Fruit fly (Drosophila melanogaster) whole organism, embryonic: ENCODE results near the gene kek6.

ENCODE experiments used
- ATbp ChIP-seq: fragments of 200-800 bp; sonication (Bioruptor generic); optimal IDR thresholded peaks from 2 replicates; lab custom pipeline; 2017; ENCODE audit warnings: missing biosample characterization, mild to moderate bottlenecking, missing genetic modification characterization, missing genetic modification reagents
- Adf1 ChIP-seq: fragments of 200-800 bp; sonication (Bioruptor generic); IDR thresholded peaks from 2 replicates; pipeline ENCODE4 v1.3.6; 2022; ENCODE audit warnings: missing biosample characterization, missing genetic modification characterization
- B-H2 ChIP-seq: fragments of 200-800 bp; sonication (Bioruptor generic); optimal IDR thresholded peaks from 2 replicates; lab custom pipeline; 2018; ENCODE audit warnings: missing biosample characterization, mild to moderate bottlenecking, missing genetic modification characterization
- Bdp1 ChIP-seq: fragments of 200-800 bp; sonication (Bioruptor generic); optimal IDR thresholded peaks from 3 replicates; lab custom pipeline; 2016; ENCODE audit warnings: missing biosample characterization, missing genetic modification characterization
- Bteb2 ChIP-seq: fragments of 200-800 bp; sonication (Bioruptor generic); optimal IDR thresholded peaks from 2 replicates; lab custom pipeline; 2016; ENCODE audit warnings: missing biosample characterization, missing genetic modification characterization
- CG10979 ChIP-seq: fragments of 200-800 bp; sonication (Bioruptor generic); optimal IDR thresholded peaks from 2 replicates; lab custom pipeline; 2018; ENCODE audit warnings: missing biosample characterization, mild to moderate bottlenecking, missing genetic modification characterization, moderate library complexity
- CG13624 ChIP-seq: fragments of 200-800 bp; sonication (Bioruptor generic); optimal IDR thresholded peaks from 2 replicates; lab custom pipeline; 2016; ENCODE audit warnings: missing biosample characterization, missing genetic modification characterization
- CG14667 ChIP-seq: fragments of 200-800 bp; sonication (Bioruptor generic); IDR thresholded peaks from 2 replicates; pipeline ENCODE4 v1.3.6; 2022; ENCODE audit warnings: missing biosample characterization, missing genetic modification characterization
- CG1529 ChIP-seq: fragments of 200-800 bp; sonication (Bioruptor generic); optimal IDR thresholded peaks from 3 replicates; lab custom pipeline; 2018; ENCODE audit warnings: missing biosample characterization, missing genetic modification characterization
- CG18599 ChIP-seq: fragments of 200-800 bp; sonication (Bioruptor generic); optimal IDR thresholded peaks from 3 replicates; lab custom pipeline; 2017; ENCODE audit warnings: missing biosample characterization, missing genetic modification characterization, mild to moderate bottlenecking, moderate library complexity, missing genetic modification reagents
- CG2202 ChIP-seq: fragments of 200-800 bp; sonication (Bioruptor generic); optimal IDR thresholded peaks from 2 replicates; lab custom pipeline; 2018; ENCODE audit warnings: missing biosample characterization, mild to moderate bottlenecking, missing genetic modification characterization
- CG31365 ChIP-seq: fragments of 200-800 bp; sonication (Bioruptor generic); optimal IDR thresholded peaks from 2 replicates; lab custom pipeline; 2018; ENCODE audit warnings: missing biosample characterization, mild to moderate bottlenecking, missing genetic modification characterization
- CG31441 ChIP-seq: fragments of 200-800 bp; sonication (Bioruptor generic); IDR thresholded peaks from 2 replicates; pipeline ENCODE4 v1.3.6; 2022; ENCODE audit warnings: missing biosample characterization, missing genetic modification characterization
- CG3281 ChIP-seq: fragments of 200-800 bp; sonication (Bioruptor generic); optimal IDR thresholded peaks from 3 replicates; lab custom pipeline; 2017; ENCODE audit warnings: missing biosample characterization, mild to moderate bottlenecking, missing genetic modification characterization
- CG4424 ChIP-seq: fragments of 200-800 bp; sonication (Bioruptor generic); optimal IDR thresholded peaks from 3 replicates; lab custom pipeline; 2016; ENCODE audit warnings: missing biosample characterization, missing genetic modification characterization
- CG5245 ChIP-seq: fragments of 200-800 bp; sonication (Bioruptor generic); optimal IDR thresholded peaks from 3 replicates; lab custom pipeline; 2016; ENCODE audit warnings: missing biosample characterization, missing genetic modification characterization
- CG6272 ChIP-seq: fragments of 200-800 bp; sonication (Bioruptor generic); IDR thresholded peaks from 2 replicates; pipeline ENCODE4 v1.3.6; 2022; ENCODE audit warnings: missing biosample characterization, missing genetic modification characterization
- CG6654 ChIP-seq: fragments of 200-800 bp; sonication (Bioruptor generic); optimal IDR thresholded peaks from 2 replicates; lab custom pipeline; 2017; ENCODE audit warnings: missing biosample characterization, mild to moderate bottlenecking, missing genetic modification characterization
- CG7928 ChIP-seq: fragments of 200-800 bp; sonication (Bioruptor generic); optimal IDR thresholded peaks from 2 replicates; lab custom pipeline; 2017; ENCODE audit warnings: missing biosample characterization, mild to moderate bottlenecking, missing genetic modification characterization
- CG9727 ChIP-seq: fragments of 200-800 bp; sonication (Bioruptor generic); optimal IDR thresholded peaks from 3 replicates; lab custom pipeline; 2017; ENCODE audit warnings: missing biosample characterization, mild to moderate bottlenecking, missing genetic modification characterization
- Eip74EF ChIP-seq, 2 experiments: fragments of 200-800 bp in 1 of 2; fragments of >200 bp in 1 of 2; sonication (Bioruptor generic) in 1 of 2; optimal IDR thresholded peaks; 2 replicates each; lab custom pipeline; 2017 to 2019; ENCODE audit warnings: missing biosample characterization in 2 of 2, missing genetic modification characterization in 2 of 2, mild to moderate bottlenecking in 1 of 2, moderate library complexity in 1 of 2
- Ets65A ChIP-seq: fragments of 200-800 bp; sonication (Bioruptor generic); peaks from one replicate; lab custom pipeline; 2016; ENCODE audit warnings: missing biosample characterization, missing genetic modification characterization
- HLH3B ChIP-seq: fragments of 200-800 bp; sonication (Bioruptor generic); IDR thresholded peaks from 2 replicates; pipeline ENCODE4 v1.3.6; 2022; ENCODE audit warnings: missing biosample characterization, missing genetic modification characterization
- Hmr ChIP-seq: fragments of 200-800 bp; sonication (Bioruptor generic); optimal IDR thresholded peaks from 3 replicates; lab custom pipeline; 2017; ENCODE audit warnings: mild to moderate bottlenecking, missing biosample characterization, missing genetic modification reagents, missing genetic modification characterization
- Lhr ChIP-seq: fragments of 200-800 bp; sonication (Bioruptor generic); optimal IDR thresholded peaks from 3 replicates; lab custom pipeline; 2017; ENCODE audit warnings: mild to moderate bottlenecking, missing biosample characterization, missing genetic modification reagents, missing genetic modification characterization
- Lim3 ChIP-seq: fragments of 200-800 bp; sonication (Bioruptor generic); IDR thresholded peaks from 2 replicates; pipeline ENCODE4 v1.3.6; 2022; ENCODE audit warnings: missing biosample characterization, missing genetic modification characterization
- Sry-δ ChIP-seq: fragments of 200-800 bp; sonication (Bioruptor generic); optimal IDR thresholded peaks from 2 replicates; lab custom pipeline; 2016; ENCODE audit warnings: missing biosample characterization, missing genetic modification characterization
- Ssrp ChIP-seq: fragments of 200-800 bp; sonication (Bioruptor generic); optimal IDR thresholded peaks from 2 replicates; lab custom pipeline; 2018; ENCODE audit warnings: missing biosample characterization, mild to moderate bottlenecking, missing genetic modification characterization, moderate library complexity
- Xbp1 ChIP-seq: fragments of 200-800 bp; sonication (Bioruptor generic); optimal IDR thresholded peaks from 3 replicates; lab custom pipeline; 2016; ENCODE audit warnings: missing biosample characterization, mild to moderate bottlenecking, missing genetic modification characterization
- ap ChIP-seq: fragments of 200-800 bp; sonication (Bioruptor generic); IDR thresholded peaks from 2 replicates; pipeline ENCODE4 v1.3.6; 2022; ENCODE audit warnings: missing biosample characterization, missing genetic modification characterization
- az2 ChIP-seq: fragments of 200-800 bp; sonication (Bioruptor generic); optimal IDR thresholded peaks from 3 replicates; lab custom pipeline; 2016; ENCODE audit warnings: missing biosample characterization, missing genetic modification characterization
- btn ChIP-seq: fragments of 200-800 bp; sonication (Bioruptor generic); optimal IDR thresholded peaks from 2 replicates; lab custom pipeline; 2016; ENCODE audit warnings: missing biosample characterization, missing genetic modification characterization
- cato ChIP-seq: fragments of 200-800 bp; sonication (Bioruptor generic); optimal IDR thresholded peaks from 2 replicates; lab custom pipeline; 2016; ENCODE audit warnings: missing biosample characterization, missing genetic modification characterization, borderline replicate concordance
- dysf ChIP-seq: fragments of 200-800 bp; sonication (Bioruptor generic); IDR thresholded peaks from 3 replicates; pipeline ENCODE4 v1.3.6; 2022; ENCODE audit warnings: missing biosample characterization, missing genetic modification characterization
- fd3F ChIP-seq: fragments of 200-800 bp; sonication (Bioruptor generic); optimal IDR thresholded peaks from 2 replicates; lab custom pipeline; 2018; ENCODE audit warnings: missing biosample characterization, mild to moderate bottlenecking, missing genetic modification characterization, moderate library complexity
- fd64A ChIP-seq: fragments of 200-800 bp; sonication (Bioruptor generic); optimal IDR thresholded peaks from 3 replicates; lab custom pipeline; 2018; ENCODE audit warnings: missing biosample characterization, mild to moderate bottlenecking, missing genetic modification characterization
- gce ChIP-seq: fragments of 200-800 bp; sonication (Bioruptor generic); IDR thresholded peaks from 3 replicates; pipeline ENCODE4 v1.3.6; 2022; ENCODE audit warnings: missing biosample characterization, missing genetic modification characterization
- gsb-n ChIP-seq: fragments of 200-800 bp; sonication (Bioruptor generic); optimal IDR thresholded peaks from 3 replicates; lab custom pipeline; 2018; ENCODE audit warnings: missing biosample characterization, mild to moderate bottlenecking, missing genetic modification characterization
- ham ChIP-seq: fragments of 200-800 bp; sonication (Bioruptor generic); IDR thresholded peaks from 2 replicates; pipeline ENCODE4 v1.3.6; 2022; ENCODE audit warnings: missing biosample characterization, missing genetic modification characterization
- jing ChIP-seq: fragments of 200-800 bp; sonication (Bioruptor generic); optimal IDR thresholded peaks from 2 replicates; lab custom pipeline; 2018; ENCODE audit warnings: missing biosample characterization, mild to moderate bottlenecking, missing genetic modification characterization
- lab ChIP-seq: fragments of 200-800 bp; sonication (Bioruptor generic); optimal IDR thresholded peaks from 3 replicates; lab custom pipeline; 2017; ENCODE audit warnings: missing biosample characterization, missing genetic modification characterization, mild to moderate bottlenecking, moderate library complexity, missing genetic modification reagents
- lmd ChIP-seq: fragments of 200-800 bp; sonication (Bioruptor generic); IDR thresholded peaks from 2 replicates; pipeline ENCODE4 v1.3.6; 2022; ENCODE audit warnings: missing biosample characterization, missing genetic modification characterization
- scrt ChIP-seq: fragments of 200-800 bp; sonication (Bioruptor generic); optimal IDR thresholded peaks from 2 replicates; lab custom pipeline; 2018; ENCODE audit warnings: missing biosample characterization, mild to moderate bottlenecking, missing genetic modification characterization, moderate library complexity
- sd ChIP-seq: fragments of 200-800 bp; sonication (Bioruptor generic); optimal IDR thresholded peaks from 3 replicates; lab custom pipeline; 2018; ENCODE audit warnings: missing biosample characterization, mild to moderate bottlenecking, missing genetic modification characterization, moderate library complexity
- stc ChIP-seq: fragments of 200-800 bp; sonication (Bioruptor generic); IDR thresholded peaks from 2 replicates; pipeline ENCODE4 v1.3.6; 2022; ENCODE audit warnings: missing biosample characterization, missing genetic modification characterization
- stwl ChIP-seq: fragments of 200-800 bp; sonication (Bioruptor generic); optimal IDR thresholded peaks from 3 replicates; lab custom pipeline; 2018; ENCODE audit warnings: missing biosample characterization, mild to moderate bottlenecking, missing genetic modification characterization, moderate library complexity
- toy ChIP-seq: fragments of 200-800 bp; sonication (Bioruptor generic); IDR thresholded peaks from 2 replicates; pipeline ENCODE4 v1.3.6; 2022; ENCODE audit warnings: missing biosample characterization, missing genetic modification characterization
- vfl ChIP-seq: fragments of 200-800 bp; sonication (Bioruptor generic); optimal IDR thresholded peaks from 2 replicates; lab custom pipeline; 2016; ENCODE audit warnings: missing biosample characterization, missing genetic modification characterization
- vvl ChIP-seq: fragments of 200-800 bp; sonication (Bioruptor generic); IDR thresholded peaks from 2 replicates; pipeline ENCODE4 v1.3.6; 2022; ENCODE audit warnings: missing biosample characterization, missing genetic modification characterization
- zf30C ChIP-seq: fragments of 200-800 bp; sonication (Bioruptor generic); optimal IDR thresholded peaks from 3 replicates; lab custom pipeline; 2018; ENCODE audit warnings: missing biosample characterization, mild to moderate bottlenecking, missing genetic modification characterization
- zfh1 ChIP-seq: fragments of 200-800 bp; sonication (Bioruptor generic); IDR thresholded peaks from 3 replicates; pipeline ENCODE4 v1.3.6; 2022; ENCODE audit warnings: missing biosample characterization, missing genetic modification characterization

The kek6 gene

dm6 chr3R:31636501-31636900 is 14.6 kb downstream of the kek6 start (continued):
- TF ChIP-seq zf30C (GFP tag; lab: Kevin White, UChicago) (peak; percentile 29), stc (GFP tag; lab: Robert Waterston, UW) (no peak), zfh1 (GFP tag; lab: Robert Waterston, UW) (no peak), fd64A (GFP tag; lab: Kevin White, UChicago) (no peak), stwl (tag; lab: Kevin White, UChicago) (no peak), Lhr (GFP tag; lab: Kevin White, UChicago) (no peak), CG9727 (GFP tag; lab: Kevin White, UChicago) (peak; percentile 34), ATbp (no peak), CG14667 (GFP tag; lab: Robert Waterston, UW) (no peak), CG6272 (GFP tag; lab: Robert Waterston, UW) (no peak), CG1529 (GFP tag; lab: Kevin White, UChicago) (no peak), ap (GFP tag; lab: Robert Waterston, UW) (0 out of 2 replicates have a peak, but pooled peaks have one; percentile 36), CG31365 (no peak), CG3281 (GFP tag; lab: Kevin White, UChicago) (peak; percentile 56), CG18599 (peak; percentile 80), az2 (GFP tag; lab: Kevin White, UChicago) (no peak), Sry-δ (GFP tag; lab: Kevin White, UChicago) (no peak), Eip74EF (GFP tag; optimal IDR thresholded peaks at IDR 0.05; lab: Kevin White, UChicago) (no peak), toy (no peak), lab (GFP tag; lab: Kevin White, UChicago) (peak; percentile 80), CG7928 (GFP tag; lab: Kevin White, UChicago) (no peak), CG10979 (tag; lab: Kevin White, UChicago) (no peak), fd3F (peak; percentile 12), CG5245 (no peak), vfl (peak; percentile 6), scrt (GFP tag; lab: Kevin White, UChicago) (peak; percentile 20), Ssrp (tag; lab: Kevin White, UChicago) (no peak), btn (GFP tag; lab: Kevin White, UChicago) (no peak), CG6654 (GFP tag; lab: Kevin White, UChicago) (no peak), CG2202 (tag; lab: Kevin White, UChicago) (no peak), lmd (GFP tag; lab: Robert Waterston, UW) (peak; percentile 33; the same call in 1 of the 2 replicates), Bteb2 (GFP tag; lab: Kevin White, UChicago) (no peak), CG31441 (no peak), dysf (GFP tag; lab: Robert Waterston, UW) (no peak), ham (GFP tag; lab: Robert Waterston, UW) (no peak), Xbp1 (peak; percentile 48), B-H2 (GFP tag; lab: Kevin White, UChicago) (peak; percentile 22), HLH3B (GFP tag; lab: Robert Waterston, UW) (peak; percentile 35; the same call in 1 of the 2 replicates), CG4424 (no peak), cato (GFP tag; lab: Kevin White, UChicago) (no peak), jing (GFP tag; lab: Kevin White, UChicago) (no peak), Bdp1 (GFP tag; lab: Kevin White, UChicago) (no peak), CG13624 (GFP tag; lab: Kevin White, UChicago) (peak; percentile 4), gsb-n (no peak), Lim3 (GFP tag; lab: Robert Waterston, UW) (no peak), gce (0 out of 3 replicates have a peak, but pooled peaks have one; percentile 8), sd (tag; lab: Kevin White, UChicago) (no peak), Hmr (GFP tag; lab: Kevin White, UChicago) (peak; percentile 67), Ets65A (GFP tag; lab: Kevin White, UChicago) (peak; percentile 92), Adf1 (GFP tag; lab: Robert Waterston, UW) (no peak; the same call in 1 of the 2 replicates), vvl (GFP tag; lab: Robert Waterston, UW) (peak; percentile 32; the same call in 1 of the 2 replicates)
